Worm (Caenorhabditis elegans) whole organism, L4 larva: ENCODE measurements around the gene F21D9.1.
A peak's percentile ranks its signal among the peaks of the same experiment; 100 is the strongest.
"Not testable (repeated sequence)": the region's sequence is repeated elsewhere in the genome, so short reads cannot be mapped to it uniquely, and the experiment has no call there.

Experiments
- F10B5.3 ChIP-seq: sonication (generic microtip); optimal IDR thresholded peaks from 2 replicates; lab custom pipeline; 2016; ENCODE audit warnings: mild to moderate bottlenecking, missing genetic modification characterization, missing compliant biosample characterization
- F26F4.8 ChIP-seq: fragments of 200-800 bp; sonication (Bioruptor generic); conservative IDR thresholded peaks from 2 replicates; pipeline ENCODE4 v1.3.6; 2022; ENCODE audit warnings: missing genetic modification characterization, missing compliant biosample characterization
- T26A8.4 ChIP-seq: fragments of 200-800 bp; sonication (Bioruptor generic); IDR thresholded peaks from 2 replicates; pipeline ENCODE4 v1.3.6; 2022; ENCODE audit warnings: missing genetic modification characterization, missing compliant biosample characterization
- Y48G9A.11 ChIP-seq: fragments of 200-800 bp; sonication (Bioruptor generic); IDR thresholded peaks from 2 replicates; pipeline ENCODE4 v1.3.6; 2022; ENCODE audit warnings: missing genetic modification reagents, missing genetic modification characterization, missing compliant biosample characterization
- Y5F2A.4 ChIP-seq: fragments of 200-800 bp; sonication (Bioruptor generic); optimal IDR thresholded peaks from 2 replicates; lab custom pipeline; 2018; ENCODE audit warnings: mild to moderate bottlenecking, missing genetic modification characterization, missing compliant biosample characterization
- ZK546.5 ChIP-seq, 2 experiments: sonication (generic microtip); optimal IDR thresholded peaks; 2 replicates each; lab custom pipeline; 2017; ENCODE audit warnings: missing biosample characterization in 2 of 2, missing genetic modification characterization in 2 of 2
- aha-1 ChIP-seq: fragments of 150-350 bp; peaks from one replicate; lab custom pipeline; 2014; ENCODE audit warnings: missing biosample characterization, missing genetic modification characterization
- arid-1 ChIP-seq: fragments of 200-800 bp; sonication (Bioruptor generic); conservative IDR thresholded peaks from 2 replicates; pipeline ENCODE4 v1.3.6; 2022; ENCODE audit warnings: missing genetic modification reagents, missing genetic modification characterization, missing compliant biosample characterization
- ceh-44 ChIP-seq: fragments of 200-800 bp; sonication (Bioruptor generic); IDR thresholded peaks from 2 replicates; pipeline ENCODE4 v1.3.6; 2022; ENCODE audit warnings: missing genetic modification reagents, missing genetic modification characterization, missing compliant biosample characterization
- ceh-62 ChIP-seq: sonication (generic microtip); optimal IDR thresholded peaks from 2 replicates; lab custom pipeline; 2017; ENCODE audit warnings: missing biosample characterization, missing genetic modification characterization
- ceh-82 ChIP-seq: sonication (generic microtip); optimal IDR thresholded peaks from 2 replicates; lab custom pipeline; 2017; ENCODE audit warnings: missing biosample characterization, missing genetic modification characterization
- daf-12 ChIP-seq: fragments of 150-350 bp; optimal IDR thresholded peaks from 2 replicates; lab custom pipeline; 2014; ENCODE audit warnings: missing biosample characterization, missing genetic modification reagents, missing genetic modification characterization
- egl-27 ChIP-seq: sonication (generic microtip); optimal IDR thresholded peaks from 3 replicates; lab custom pipeline; 2017; ENCODE audit warnings: missing biosample characterization, missing genetic modification reagents, missing genetic modification characterization
- gei-8 ChIP-seq: fragments of 200-800 bp; sonication (Bioruptor generic); optimal IDR thresholded peaks from 2 replicates; lab custom pipeline; 2018; ENCODE audit warnings: mild to moderate bottlenecking, missing genetic modification characterization, missing compliant biosample characterization
- hmg-1.1 ChIP-seq: fragments of 200-800 bp; sonication (Bioruptor generic); IDR thresholded peaks from 2 replicates; pipeline ENCODE4 v1.3.6; 2022; ENCODE audit warnings: missing genetic modification reagents, missing genetic modification characterization, missing compliant biosample characterization
- lin-15B ChIP-seq: fragments of 150-350 bp; sonication (generic microtip); optimal IDR thresholded peaks from 3 replicates; lab custom pipeline; 2014; ENCODE audit warnings: missing biosample characterization, missing genetic modification characterization
- madf-5 ChIP-seq, 2 experiments: fragments of 200-800 bp; sonication (Bioruptor generic); IDR thresholded peaks; 2 replicates each; pipeline ENCODE4 v1.3.6; 2022; ENCODE audit warnings: missing compliant biosample characterization in 2 of 2, missing genetic modification characterization in 2 of 2
- madf-9 ChIP-seq: fragments of 200-800 bp; sonication (Bioruptor generic); conservative IDR thresholded peaks from 2 replicates; pipeline ENCODE4 v1.3.6; 2022; ENCODE audit warnings: missing genetic modification reagents, missing genetic modification characterization, missing compliant biosample characterization
- mxl-2 ChIP-seq: fragments of 200-800 bp; sonication (Bioruptor generic); conservative IDR thresholded peaks from 2 replicates; pipeline ENCODE4 v1.3.6; 2022; ENCODE audit warnings: missing genetic modification reagents, missing genetic modification characterization, missing compliant biosample characterization
- mxl-3 ChIP-seq: fragments of 200-800 bp; sonication (Bioruptor generic); optimal IDR thresholded peaks from 2 replicates; lab custom pipeline; 2018; ENCODE audit warnings: mild to moderate bottlenecking, missing genetic modification characterization, missing compliant biosample characterization
- nhr-10 ChIP-seq: fragments of 150-350 bp; optimal IDR thresholded peaks from 2 replicates; lab custom pipeline; 2014; ENCODE audit warnings: missing biosample characterization, missing genetic modification characterization
- nhr-111 ChIP-seq: fragments of 200-800 bp; sonication (Bioruptor generic); optimal IDR thresholded peaks from 2 replicates; lab custom pipeline; 2018; ENCODE audit warnings: mild to moderate bottlenecking, missing genetic modification characterization, missing compliant biosample characterization
- nhr-42 ChIP-seq: fragments of 200-800 bp; sonication (Bioruptor generic); IDR thresholded peaks from 2 replicates; pipeline ENCODE4 v1.3.6; 2022; ENCODE audit warnings: missing genetic modification characterization, missing compliant biosample characterization
- nhr-77 ChIP-seq: fragments of 150-350 bp; optimal IDR thresholded peaks from 2 replicates; lab custom pipeline; 2014; ENCODE audit warnings: missing biosample characterization, missing genetic modification characterization
- pqm-1 ChIP-seq: sonication (generic microtip); optimal IDR thresholded peaks from 2 replicates; lab custom pipeline; 2017; ENCODE audit warnings: missing biosample characterization, missing genetic modification characterization
- saeg-2 ChIP-seq: fragments of 200-800 bp; sonication (Bioruptor generic); IDR thresholded peaks from 2 replicates; pipeline ENCODE4 v1.3.6; 2022; ENCODE audit warnings: missing genetic modification reagents, missing genetic modification characterization, missing compliant biosample characterization
- set-16 ChIP-seq: fragments of 200-800 bp; sonication (Bioruptor generic); IDR thresholded peaks from 2 replicates; pipeline ENCODE4 v1.3.6; 2022; ENCODE audit warnings: missing genetic modification reagents, missing genetic modification characterization, missing compliant biosample characterization
- spr-3 ChIP-seq: fragments of 200-800 bp; sonication (Bioruptor generic); optimal IDR thresholded peaks from 2 replicates; lab custom pipeline; 2018; ENCODE audit warnings: mild to moderate bottlenecking, missing genetic modification characterization, missing compliant biosample characterization
- unc-39 ChIP-seq: sonication (generic microtip); optimal IDR thresholded peaks from 2 replicates; lab custom pipeline; 2017; ENCODE audit warnings: missing biosample characterization, missing genetic modification characterization
- unc-62 ChIP-seq, 3 experiments: fragments of 150-350 bp in 1 of 3; sonication (generic microtip); optimal IDR thresholded peaks in 2 of 3; peaks in 1 of 3; 1 replicate in 1 of 3; 2 replicates in 2 of 3; lab custom pipeline; 2014 to 2017; ENCODE audit warnings: missing biosample characterization in 3 of 3, missing genetic modification characterization in 3 of 3, missing genetic modification reagents in 3 of 3, missing genotype in 1 of 3
- zfp-3 ChIP-seq: fragments of 200-800 bp; sonication (Bioruptor generic); conservative IDR thresholded peaks from 2 replicates; pipeline ENCODE4 v1.3.6; 2022; ENCODE audit warnings: missing genetic modification reagents, missing genetic modification characterization, missing compliant biosample characterization

The F21D9.1 gene

ce11 chrV:19306906-19307305 is 42.7 kb downstream of the F21D9.1 start, which contains the start of gene F55C9.15:
Gene F55C9.15 (minus strand): TSS chrV:19307006.
- no peak for TF ChIP-seq nhr-77 (tag; lab: Kevin White, UChicago)
- no peak for TF ChIP-seq ZK546.5 (tag; optimal IDR thresholded peaks at IDR 0.05; lab: Kevin White, UChicago)
- TF ChIP-seq pqm-1 (tag; lab: Kevin White, UChicago) = no peak
- no peak for TF ChIP-seq ceh-62 (tag; lab: Kevin White, UChicago)
- no peak for TF ChIP-seq nhr-42 (GFP tag; lab: Robert Waterston, UW)
- no peak for TF ChIP-seq madf-9
- TF ChIP-seq ceh-44 = no peak
- TF ChIP-seq, all 104 proteins: peak for 0

ce11 chrV:19308137-19308536 is 43.9 kb downstream of the F21D9.1 start:
- TF ChIP-seq mxl-3 (no peak), set-16 (GFP tag; lab: Robert Waterston, UW) (peak; percentile 69), F10B5.3 (tag; lab: Kevin White, UChicago) (no peak), aha-1 (tag; lab: Kevin White, UChicago) (peak; percentile 45), daf-12 (no peak), Y5F2A.4 (GFP tag; lab: Kevin White, UChicago) (no peak), egl-27 (no peak)

ce11 chrV:19309591-19309990 is 45.3 kb downstream of the F21D9.1 start, which contains the start of gene F55C9.11:
Gene F55C9.11 (minus strand): TSS chrV:19309691.
- peak in 1 of 2 experiments; percentile 62 for TF ChIP-seq unc-62 (GFP tag; optimal IDR thresholded peaks at IDR 0.05 in 1 of 2; lab: Kevin White, UChicago)
- no peak for TF ChIP-seq unc-62 (tag; optimal IDR thresholded peaks at IDR 0.05; lab: Kevin White, UChicago)
- no peak for TF ChIP-seq zfp-3
- no peak for TF ChIP-seq aha-1 (tag; lab: Kevin White, UChicago)
- no peak for TF ChIP-seq F26F4.8 (GFP tag; lab: Robert Waterston, UW)
- TF ChIP-seq nhr-111 = no peak
- TF ChIP-seq, all 104 proteins: peak for 1

DNA sequence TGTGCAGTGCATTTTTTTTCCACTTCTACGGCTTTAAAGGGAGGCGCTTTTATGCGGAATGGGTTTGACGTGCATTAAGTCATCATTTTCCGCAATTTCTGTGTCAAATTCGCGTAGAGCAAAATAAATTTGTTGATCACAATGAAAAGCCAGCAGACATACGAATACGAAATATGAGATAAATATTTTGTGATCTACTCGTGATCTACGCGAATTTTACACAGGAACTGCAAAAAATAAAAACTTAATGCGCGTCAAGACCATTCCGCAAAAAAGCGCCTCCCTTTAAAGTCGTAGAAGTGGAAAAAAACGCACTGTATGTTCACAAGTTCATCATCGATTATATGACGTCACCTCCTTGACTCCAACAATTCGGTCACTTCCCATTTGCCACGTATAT is 47.1 kb downstream of the F21D9.1 start, which contains the start of gene C43D7.8:
TSS of gene C43D7.8 (minus strand) at position 101 of the 400 bp plus-strand sequence.
- TF ChIP-seq ceh-82 (tag; lab: Kevin White, UChicago) (no peak), T26A8.4 (GFP tag; lab: Robert Waterston, UW) (no peak), unc-39 (tag; lab: Kevin White, UChicago) (no peak), saeg-2 (no peak)

DNA sequence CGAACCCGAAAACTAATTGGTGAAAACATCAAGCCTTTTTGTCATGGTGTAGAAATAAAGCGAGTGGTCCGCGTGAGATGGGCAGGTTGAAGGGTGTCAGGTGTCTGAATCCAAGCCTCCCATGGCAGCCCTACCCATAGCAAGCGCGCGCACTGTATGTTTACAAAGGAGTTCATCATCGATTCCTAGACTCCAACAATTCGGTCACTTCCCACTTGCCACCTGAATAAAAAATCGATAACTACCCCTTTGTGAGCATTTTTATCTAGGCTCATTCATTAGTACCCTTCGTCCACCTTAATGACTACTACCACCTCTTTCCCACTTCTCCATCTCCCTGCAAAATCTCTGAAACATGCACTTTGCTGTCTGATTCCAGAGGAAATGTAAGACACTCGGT is 48.7 kb downstream of the F21D9.1 start, which contains the start of gene fbxb-64:
TSS of gene fbxb-64 (plus strand) at position 301 of the 400 bp plus-strand sequence.
- no peak for TF ChIP-seq gei-8 (GFP tag; lab: Kevin White, UChicago)
- TF ChIP-seq spr-3 (GFP tag; lab: Kevin White, UChicago) = no peak
- TF ChIP-seq ceh-62 (tag; lab: Kevin White, UChicago) = no peak
- no peak for TF ChIP-seq hmg-1.1 (GFP tag; lab: Robert Waterston, UW)
- TF ChIP-seq nhr-77 (tag; lab: Kevin White, UChicago) = no peak
- no peak for TF ChIP-seq Y48G9A.11 (GFP tag; lab: Robert Waterston, UW)
- no peak for TF ChIP-seq mxl-2 (GFP tag; lab: Robert Waterston, UW)
- no peak for TF ChIP-seq madf-5 (GFP tag; IDR thresholded peaks at IDR 0.05; lab: Robert Waterston, UW)
- TF ChIP-seq unc-62 (GFP tag; optimal IDR thresholded peaks at IDR 0.05 in 1 of 2; lab: Kevin White, UChicago) = no peak
- no peak for TF ChIP-seq unc-62 (tag; optimal IDR thresholded peaks at IDR 0.05; lab: Kevin White, UChicago)
- TF ChIP-seq lin-15B = no peak
- TF ChIP-seq, all 104 proteins: peak for 0

ce11 chrV:19317058-19317457 is 52.8 kb downstream of the F21D9.1 start, which contains the start of gene srh-208:
Gene srh-208 (plus strand): TSS chrV:19317358.
- not testable (repeated sequence) for TF ChIP-seq nhr-10 (tag; lab: Kevin White, UChicago); arid-1 (GFP tag; lab: Robert Waterston, UW); F26F4.8 (GFP tag; lab: Robert Waterston, UW)
